Fruit fly (Drosophila melanogaster): ENCODE data around the gene CG33947.

dm6 chr3L:11061200-11061599 lies 35.1 kb upstream of the CG33947 start, which contains the start of the genes CG6321 and Blos2:
- TF ChIP-seq usp (GFP tag; optimal IDR thresholded peaks at IDR 0.05): no peak
- TF ChIP-seq CG8478 (optimal IDR thresholded peaks at IDR 0.05): no peak
- peak; percentile 87 for TF ChIP-seq pan (optimal IDR thresholded peaks at IDR 0.05)
